Fruit fly (Drosophila melanogaster): ENCODE data around the gene chp.
A peak's percentile ranks its signal among the peaks of the same experiment; 100 is the strongest.

Gene chp

dm6 chr3R:31247281-31247995 is 36.9 kb upstream of the chp start (continued):
- peak; percentile 59 for TF ChIP-seq CG18764 (GFP tag; optimal IDR thresholded peaks at IDR 0.05)
- no peak for TF ChIP-seq cad (GFP tag; optimal IDR thresholded peaks at IDR 0.05)
- no peak for TF ChIP-seq CG17612 (GFP tag; IDR thresholded peaks at IDR 0.05)
- peak; percentile 71 for TF ChIP-seq MTF-1 (GFP tag; optimal IDR thresholded peaks at IDR 0.05; ENCODE audit: borderline replicate concordance)
- no peak for TF ChIP-seq gro (GFP tag; optimal IDR thresholded peaks at IDR 0.05)
- TF ChIP-seq CG15696 (tag; optimal IDR thresholded peaks at IDR 0.05), result no peak
- peak; percentile 73 for TF ChIP-seq CG12391 (tag; optimal IDR thresholded peaks at IDR 0.05)
- peak; percentile 51 for TF ChIP-seq Dad (GFP tag; optimal IDR thresholded peaks at IDR 0.05)
- peak; percentile 85 for TF ChIP-seq CG31441 (GFP tag; IDR thresholded peaks at IDR 0.05)

DNA sequence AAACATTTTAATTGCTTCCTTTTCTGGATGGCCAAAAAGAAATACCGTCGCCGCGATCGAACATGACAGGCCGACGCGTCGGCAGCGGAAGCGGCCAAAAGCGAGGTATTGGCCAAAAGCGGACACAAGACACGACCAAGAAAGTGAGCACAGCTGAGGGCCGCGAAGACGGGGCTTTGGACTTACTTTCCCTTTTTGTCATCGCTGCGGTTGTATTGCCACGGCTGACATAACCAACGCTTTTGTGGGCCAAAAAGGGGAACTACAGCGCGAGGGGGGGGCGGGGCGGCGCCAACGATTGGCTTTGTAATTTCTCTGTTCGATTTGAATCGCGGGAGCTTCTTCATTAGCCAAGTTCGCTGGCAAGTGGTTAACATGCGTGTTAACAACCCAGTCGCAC is 35.3 kb upstream of the chp start:
- TF ChIP-seq pros (GFP tag; optimal IDR thresholded peaks at IDR 0.05), result peak; percentile 26
- no peak for TF ChIP-seq slou (GFP tag; optimal IDR thresholded peaks at IDR 0.05)
- TF ChIP-seq CG13624 (GFP tag; optimal IDR thresholded peaks at IDR 0.05), result no peak
- TF ChIP-seq ato (GFP tag; IDR thresholded peaks at IDR 0.05; ENCODE audit: partially characterized antibody), result no peak
- TF ChIP-seq ab (GFP tag; optimal IDR thresholded peaks at IDR 0.05), result no peak
- TF ChIP-seq odd (GFP tag; optimal IDR thresholded peaks at IDR 0.05), result no peak
- TF ChIP-seq CG6765 (GFP tag; optimal IDR thresholded peaks at IDR 0.05), result no peak
- no peak for TF ChIP-seq Hmr (GFP tag; optimal IDR thresholded peaks at IDR 0.05)
- TF ChIP-seq Pdp1 (GFP tag; optimal IDR thresholded peaks at IDR 0.05), result peak in 1 of 2 experiments; percentile 41
- TF ChIP-seq CG11560 (tag; IDR thresholded peaks at IDR 0.05), result 0 out of 3 replicates have a peak, but pooled peaks have one; percentile 8
- no peak for TF ChIP-seq tin (GFP tag; optimal IDR thresholded peaks at IDR 0.05)
- no peak for TF ChIP-seq CG9437 (GFP tag; optimal IDR thresholded peaks at IDR 0.05)
- TF ChIP-seq dysf (GFP tag; IDR thresholded peaks at IDR 0.05), result no peak
- no peak for TF ChIP-seq dm (GFP tag; optimal IDR thresholded peaks at IDR 0.05)
- TF ChIP-seq ac (GFP tag; optimal IDR thresholded peaks at IDR 0.05), result no peak
- TF ChIP-seq CG34422 (GFP tag; IDR thresholded peaks at IDR 0.05), result no peak
- no peak for TF ChIP-seq CG14965 (GFP tag; optimal IDR thresholded peaks at IDR 0.05; ENCODE audit: borderline replicate concordance)
- TF ChIP-seq Oli (tag; optimal IDR thresholded peaks at IDR 0.05), result no peak
- TF ChIP-seq CG12659 (GFP tag; optimal IDR thresholded peaks at IDR 0.05), result no peak
- no peak for TF ChIP-seq D (optimal IDR thresholded peaks at IDR 0.05)
- TF ChIP-seq D (GFP tag; optimal IDR thresholded peaks at IDR 0.05), result no peak
- peak; percentile 92 for TF ChIP-seq Blimp-1 (GFP tag; optimal IDR thresholded peaks at IDR 0.05)
- TF ChIP-seq pfk (GFP tag; optimal IDR thresholded peaks at IDR 0.05), result no peak
- TF ChIP-seq ro (GFP tag; IDR thresholded peaks at IDR 0.05), result no peak
- TF ChIP-seq CG4730 (GFP tag; IDR thresholded peaks at IDR 0.05), result no peak
- no peak for TF ChIP-seq CG16863 (GFP tag; optimal IDR thresholded peaks at IDR 0.05)
- no peak for TF ChIP-seq CG3281 (GFP tag; optimal IDR thresholded peaks at IDR 0.05)
- no peak for TF ChIP-seq Adf1 (GFP tag; IDR thresholded peaks at IDR 0.05)
- no peak for TF ChIP-seq vfl (GFP tag; optimal IDR thresholded peaks at IDR 0.05)
- peak; percentile 46 for TF ChIP-seq kni (GFP tag; optimal IDR thresholded peaks at IDR 0.05)
- TF ChIP-seq CG1647 (GFP tag; optimal IDR thresholded peaks at IDR 0.05), result no peak
- no peak for TF ChIP-seq Nf-YA (GFP tag; IDR thresholded peaks at IDR 0.05)
- no peak for TF ChIP-seq maf-S (GFP tag; optimal IDR thresholded peaks at IDR 0.05)
- no peak for TF ChIP-seq Opbp (GFP tag; IDR thresholded peaks at IDR 0.05; ENCODE audit: partially characterized antibody)
- no peak for TF ChIP-seq Doc3 (GFP tag; IDR thresholded peaks at IDR 0.05; ENCODE audit: partially characterized antibody)
- no peak for TF ChIP-seq CG17328 (GFP tag; IDR thresholded peaks at IDR 0.05)
- no peak for TF ChIP-seq Aef1 (GFP tag; IDR thresholded peaks at IDR 0.05)
- TF ChIP-seq seq (GFP tag; IDR thresholded peaks at IDR 0.05), result no peak
- TF ChIP-seq org-1 (GFP tag; optimal IDR thresholded peaks at IDR 0.05), result no peak

Data from whole organism, embryonic.